Worm (Caenorhabditis elegans): ENCODE results near the gene F41H8.1.

DNA sequence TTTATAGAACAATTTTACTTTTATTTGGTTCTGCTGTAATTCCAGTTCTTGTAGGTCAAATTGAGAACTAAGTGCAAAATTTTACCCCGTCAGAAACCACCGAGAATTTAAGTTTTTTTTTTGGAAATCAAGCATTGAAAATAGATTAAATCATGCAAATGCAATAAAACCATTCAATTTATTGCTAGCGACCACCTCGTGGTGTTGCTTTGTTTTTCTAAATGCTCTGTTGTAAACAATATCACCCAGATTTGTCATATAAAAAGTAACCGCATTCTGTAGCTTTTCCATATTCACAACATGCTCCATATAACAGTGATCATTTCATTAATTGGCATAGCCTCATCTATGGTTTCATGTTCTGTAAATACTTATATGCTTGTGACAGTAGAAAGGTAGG is 16.0 kb downstream of the F41H8.1 start, which contains the start of gene srbc-12:
- TF ChIP-seq med-1 (GFP tag; optimal IDR thresholded peaks at IDR 0.05; ENCODE audit: insufficient read depth) = no peak
- TF ChIP-seq T22C8.4 (GFP tag; IDR thresholded peaks at IDR 0.05) = no peak
- no peak for TF ChIP-seq ztf-29 (GFP tag; IDR thresholded peaks at IDR 0.05)

Data from whole organism, midembryonic.